Worm (Caenorhabditis elegans) whole organism, L2 larva: ENCODE data around the gene F20D1.22.

Source experiments
- C34F6.9 ChIP-seq: fragments of 150-350 bp; optimal IDR thresholded peaks from 2 replicates; lab custom pipeline; 2014; ENCODE audit warnings: missing biosample characterization, missing genetic modification characterization
- F13H6.1 ChIP-seq: sonication (generic microtip); optimal IDR thresholded peaks from 2 replicates; lab custom pipeline; 2016; ENCODE audit warnings: missing genetic modification characterization, missing compliant biosample characterization
- ZK546.5 ChIP-seq: sonication (generic microtip); optimal IDR thresholded peaks from 2 replicates; lab custom pipeline; 2017; ENCODE audit warnings: missing biosample characterization, missing genetic modification characterization
- aly-2 ChIP-seq: fragments of 150-350 bp; optimal IDR thresholded peaks from 2 replicates; lab custom pipeline; 2014; ENCODE audit warnings: missing biosample characterization, missing genetic modification characterization
- ama-1 ChIP-seq: fragments of 150-350 bp; optimal IDR thresholded peaks from 2 replicates; lab custom pipeline; 2018; ENCODE audit warnings: inconsistent platforms
- ceh-16 ChIP-seq: fragments of 150-350 bp; optimal IDR thresholded peaks from 2 replicates; lab custom pipeline; 2014; ENCODE audit warnings: missing biosample characterization, missing genetic modification characterization
- ceh-82 ChIP-seq: fragments of 150-350 bp; optimal IDR thresholded peaks from 2 replicates; lab custom pipeline; 2014; ENCODE audit warnings: missing biosample characterization, missing genetic modification characterization
- crh-2 ChIP-seq: sonication (generic microtip); optimal IDR thresholded peaks from 2 replicates; lab custom pipeline; 2017; ENCODE audit warnings: missing biosample characterization, missing genetic modification characterization
- dmd-4 ChIP-seq: sonication (generic microtip); optimal IDR thresholded peaks from 2 replicates; lab custom pipeline; 2017; ENCODE audit warnings: missing biosample characterization, missing genetic modification characterization
- egl-27 ChIP-seq: sonication (generic microtip); optimal IDR thresholded peaks from 3 replicates; lab custom pipeline; 2017; ENCODE audit warnings: missing biosample characterization, missing genetic modification reagents, missing genetic modification characterization
- elt-1 ChIP-seq: fragments of 150-350 bp; optimal IDR thresholded peaks from 2 replicates; lab custom pipeline; 2014; ENCODE audit warnings: missing biosample characterization, missing genetic modification characterization
- elt-3 ChIP-seq: sonication (generic microtip); optimal IDR thresholded peaks from 2 replicates; lab custom pipeline; 2017; ENCODE audit warnings: missing biosample characterization, missing genetic modification characterization
- fos-1 ChIP-seq: fragments of 150-350 bp; optimal IDR thresholded peaks from 2 replicates; lab custom pipeline; 2014; ENCODE audit warnings: missing biosample characterization, missing genetic modification characterization
- gmeb-1 ChIP-seq: fragments of 150-350 bp; optimal IDR thresholded peaks from 2 replicates; lab custom pipeline; 2014; ENCODE audit warnings: missing biosample characterization, missing genetic modification characterization
- lsy-2 ChIP-seq, 2 experiments: fragments of 150-350 bp in 1 of 2; sonication (generic microtip) in 1 of 2; optimal IDR thresholded peaks; 2 replicates each; lab custom pipeline; 2014 to 2017; ENCODE audit warnings: missing biosample characterization in 2 of 2, missing genetic modification characterization in 2 of 2
- mab-5 ChIP-seq: fragments of 150-350 bp; optimal IDR thresholded peaks from 2 replicates; lab custom pipeline; 2014; ENCODE audit warnings: missing biosample characterization, missing genetic modification characterization
- mdl-1 ChIP-seq, 2 experiments: fragments of 150-350 bp in 1 of 2; sonication (generic microtip) in 1 of 2; optimal IDR thresholded peaks; 2 replicates each; lab custom pipeline; 2017; ENCODE audit warnings: missing biosample characterization in 2 of 2, missing genetic modification characterization in 2 of 2
- nhr-10 ChIP-seq: sonication (generic microtip); optimal IDR thresholded peaks from 2 replicates; lab custom pipeline; 2017; ENCODE audit warnings: missing biosample characterization, missing genetic modification characterization
- nhr-11 ChIP-seq: fragments of 150-350 bp; optimal IDR thresholded peaks from 2 replicates; lab custom pipeline; 2014; ENCODE audit warnings: missing biosample characterization, missing genetic modification characterization
- nhr-12 ChIP-seq: fragments of 150-350 bp; optimal IDR thresholded peaks from 2 replicates; lab custom pipeline; 2014; ENCODE audit warnings: missing biosample characterization, missing genetic modification characterization
- nhr-129 ChIP-seq: fragments of 150-350 bp; optimal IDR thresholded peaks from 2 replicates; lab custom pipeline; 2014; ENCODE audit warnings: missing biosample characterization, missing genetic modification characterization
- nhr-21 ChIP-seq: fragments of 150-350 bp; optimal IDR thresholded peaks from 2 replicates; lab custom pipeline; 2014; ENCODE audit warnings: missing biosample characterization, missing genetic modification characterization
- nhr-237 ChIP-seq: fragments of 150-350 bp; optimal IDR thresholded peaks from 2 replicates; lab custom pipeline; 2014; ENCODE audit warnings: missing biosample characterization, missing genetic modification characterization
- nhr-25 ChIP-seq: fragments of 150-350 bp; sonication (generic microtip); optimal IDR thresholded peaks from 3 replicates; lab custom pipeline; 2014; ENCODE audit warnings: missing biosample characterization, missing genetic modification characterization
- nhr-77 ChIP-seq: fragments of 150-350 bp; optimal IDR thresholded peaks from 2 replicates; lab custom pipeline; 2014; ENCODE audit warnings: missing biosample characterization, missing genetic modification characterization
- peb-1 ChIP-seq: fragments of 150-350 bp; optimal IDR thresholded peaks from 2 replicates; lab custom pipeline; 2014; ENCODE audit warnings: missing biosample characterization, missing genetic modification characterization
- skn-1 ChIP-seq: sonication (generic microtip); optimal IDR thresholded peaks from 2 replicates; lab custom pipeline; 2017; ENCODE audit warnings: missing biosample characterization, missing genetic modification characterization
- sma-9 ChIP-seq, 2 experiments: fragments of 150-350 bp in 1 of 2; sonication (generic microtip) in 1 of 2; optimal IDR thresholded peaks; 2 replicates each; lab custom pipeline; 2014 to 2016; ENCODE audit warnings: missing genetic modification characterization in 2 of 2, mild to moderate bottlenecking in 1 of 2, missing biosample characterization in 1 of 2, missing compliant biosample characterization in 1 of 2, missing genetic modification reagents in 1 of 2, moderate library complexity in 1 of 2
- snpc-4 ChIP-seq: fragments of 150-350 bp; optimal IDR thresholded peaks from 2 replicates; lab custom pipeline; 2014; ENCODE audit warnings: missing biosample characterization, missing genetic modification characterization
- unc-39 ChIP-seq: fragments of 150-350 bp; optimal IDR thresholded peaks from 2 replicates; lab custom pipeline; 2014; ENCODE audit warnings: missing biosample characterization, missing genetic modification characterization
- unc-55 ChIP-seq: fragments of 150-350 bp; sonication (generic microtip); optimal IDR thresholded peaks from 3 replicates; lab custom pipeline; 2014; ENCODE audit warnings: missing biosample characterization, missing genetic modification reagents, missing genetic modification characterization
- unc-62 ChIP-seq: fragments of 150-350 bp; optimal IDR thresholded peaks from 2 replicates; lab custom pipeline; 2014; ENCODE audit warnings: missing biosample characterization, missing genetic modification reagents, missing genetic modification characterization
- zag-1 ChIP-seq: fragments of 150-350 bp; optimal IDR thresholded peaks from 2 replicates; lab custom pipeline; 2014; ENCODE audit warnings: missing biosample characterization, missing genetic modification characterization
- ztf-11 ChIP-seq: sonication (generic microtip); optimal IDR thresholded peaks from 2 replicates; lab custom pipeline; 2017; ENCODE audit warnings: missing biosample characterization, missing genetic modification characterization
- ztf-4 ChIP-seq: fragments of 150-350 bp; optimal IDR thresholded peaks from 2 replicates; lab custom pipeline; 2014; ENCODE audit warnings: missing biosample characterization, missing genetic modification characterization

The F20D1.22 gene

ce11 chrX:14960841-14961240, 5.8 kb upstream of the F20D1.22 start:
- TF ChIP-seq nhr-10 (tag; lab: Kevin White, UChicago) (no peak), elt-3 (tag; lab: Kevin White, UChicago) (no peak), nhr-25 (no peak), nhr-21 (no peak), nhr-237 (tag; lab: Kevin White, UChicago) (no peak), aly-2 (tag; lab: Kevin White, UChicago) (no peak), nhr-12 (tag; lab: Kevin White, UChicago) (no peak), ceh-16 (no peak), egl-27 (tag; lab: Kevin White, UChicago) (no peak), ceh-82 (tag; lab: Kevin White, UChicago) (no peak), unc-39 (tag; lab: Kevin White, UChicago) (no peak), unc-55 (GFP tag; lab: Kevin White, UChicago) (no peak), crh-2 (tag; lab: Kevin White, UChicago) (no peak), ZK546.5 (no peak), dmd-4 (tag; lab: Kevin White, UChicago) (no peak), sma-9 (GFP tag; optimal IDR thresholded peaks at IDR 0.05; lab: Kevin White, UChicago) (no peak), sma-9 (tag; optimal IDR thresholded peaks at IDR 0.05; lab: Kevin White, UChicago) (no peak), unc-62 (no peak), nhr-129 (tag; lab: Kevin White, UChicago) (no peak), peb-1 (no peak)

DNA sequence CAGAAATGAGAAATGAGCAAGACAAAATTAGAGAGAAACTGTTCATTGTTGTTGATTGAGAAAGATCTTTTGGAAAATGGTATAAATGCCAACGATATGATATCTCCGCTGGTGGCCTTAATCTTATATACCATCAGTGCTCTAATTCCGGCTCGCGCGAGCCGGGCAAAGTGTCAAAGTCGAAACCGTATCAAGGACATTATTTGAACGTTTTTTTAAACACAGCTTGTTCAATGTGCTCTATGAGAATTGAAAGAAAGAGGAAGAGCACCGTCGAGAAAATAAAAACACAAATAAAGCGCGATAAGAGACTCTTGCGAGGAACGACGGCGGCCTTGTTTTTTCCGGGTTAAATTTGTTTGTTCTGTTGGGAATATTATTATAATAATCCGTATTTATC, 5.1 kb upstream of the F20D1.22 start, which contains the start of gene idpp-3:
Gene idpp-3 (minus strand): TSS at position 101 of the 400 bp plus-strand sequence.
- no peak for TF ChIP-seq C34F6.9 (tag; lab: Kevin White, UChicago)
- TF ChIP-seq fos-1: no peak
- TF ChIP-seq elt-1 (tag; lab: Kevin White, UChicago): no peak
- TF ChIP-seq sma-9 (GFP tag; optimal IDR thresholded peaks at IDR 0.05; lab: Kevin White, UChicago): no peak
- TF ChIP-seq sma-9 (tag; optimal IDR thresholded peaks at IDR 0.05; lab: Kevin White, UChicago): no peak
- TF ChIP-seq ceh-82 (tag; lab: Kevin White, UChicago): no peak
- TF ChIP-seq nhr-10 (tag; lab: Kevin White, UChicago): no peak
- TF ChIP-seq mab-5 (tag; lab: Kevin White, UChicago): no peak
- no peak for TF ChIP-seq peb-1
- no peak for TF ChIP-seq ceh-16
- TF ChIP-seq ztf-4: no peak
- TF ChIP-seq nhr-11 (tag; lab: Kevin White, UChicago): no peak
- TF ChIP-seq gmeb-1 (tag; lab: Kevin White, UChicago): no peak

ce11 chrX:14962456-14962855, 4.2 kb upstream of the F20D1.22 start, which contains the start of gene rgs-10:
Gene rgs-10 (plus strand): TSS chrX:14962756.
- TF ChIP-seq ztf-11 (tag; lab: Kevin White, UChicago) (no peak), lsy-2 (tag; optimal IDR thresholded peaks at IDR 0.05; lab: Kevin White, UChicago) (no peak), snpc-4 (no peak)
- TF ChIP-seq, all 48 proteins: peak for 0

- no peak for TF ChIP-seq skn-1 (tag; lab: Kevin White, UChicago)
- no peak for TF ChIP-seq nhr-12 (tag; lab: Kevin White, UChicago)
- TF ChIP-seq fos-1: no peak
- no peak for TF ChIP-seq ceh-16
- TF ChIP-seq unc-39 (tag; lab: Kevin White, UChicago): no peak
- TF ChIP-seq snpc-4: no peak
- no peak for TF ChIP-seq nhr-25
- no peak for TF ChIP-seq ztf-11 (tag; lab: Kevin White, UChicago)
- TF ChIP-seq zag-1 (tag; lab: Kevin White, UChicago): no peak
- no peak for TF ChIP-seq egl-27 (tag; lab: Kevin White, UChicago)
- TF ChIP-seq unc-62: no peak
- no peak for TF ChIP-seq F13H6.1 (tag; lab: Kevin White, UChicago)
- no peak for TF ChIP-seq nhr-237 (tag; lab: Kevin White, UChicago)
- TF ChIP-seq mdl-1 (tag; optimal IDR thresholded peaks at IDR 0.05; lab: Kevin White, UChicago): no peak
- no peak for TF ChIP-seq ceh-82 (tag; lab: Kevin White, UChicago)
These were observed 2.4 kb upstream of the F20D1.22 start, which contains the start of gene rgs-11 for ce11 chrX:14964253-14964652. Gene rgs-11 (plus strand): TSS chrX:14964553.

DNA sequence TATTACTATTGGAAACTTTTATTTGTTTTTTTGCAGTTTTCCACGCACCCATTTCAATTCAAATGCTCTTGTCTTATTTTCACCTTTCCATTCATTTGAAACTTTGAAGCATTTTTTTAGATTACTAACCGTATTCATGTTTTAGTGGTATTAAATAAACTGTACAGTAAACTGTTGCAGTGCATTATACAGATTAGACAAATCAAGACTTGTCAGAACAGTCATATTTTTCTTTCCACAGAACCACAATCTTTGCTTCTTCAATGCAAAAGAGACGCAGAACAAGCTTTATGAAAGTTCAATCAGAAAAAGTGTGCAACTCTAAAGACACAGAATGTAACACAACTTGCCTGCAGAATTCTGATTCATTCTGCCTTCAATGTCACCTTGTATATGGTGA, 854 bp upstream of the F20D1.22 start, which contains the start of gene F45B8.5:
Gene F45B8.5 (plus strand): TSS at position 301 of the 400 bp plus-strand sequence.
- TF ChIP-seq nhr-237 (tag; lab: Kevin White, UChicago) (no peak), ama-1 (lab: Kevin White, UChicago) (no peak), gmeb-1 (tag; lab: Kevin White, UChicago) (no peak), unc-39 (tag; lab: Kevin White, UChicago) (no peak), ceh-82 (tag; lab: Kevin White, UChicago) (no peak), crh-2 (tag; lab: Kevin White, UChicago) (no peak), unc-55 (GFP tag; lab: Kevin White, UChicago) (no peak), elt-3 (tag; lab: Kevin White, UChicago) (no peak), nhr-10 (tag; lab: Kevin White, UChicago) (no peak), lsy-2 (tag; optimal IDR thresholded peaks at IDR 0.05; lab: Kevin White, UChicago) (no peak), nhr-77 (tag; lab: Kevin White, UChicago) (no peak)
